Fruit fly (Drosophila melanogaster) whole organism, prepupa: ENCODE measurements around the gene GluProRS.

Experiments
- Blimp-1 ChIP-seq: fragments of 200-800 bp; sonication (Bioruptor generic); optimal IDR thresholded peaks from 3 replicates; lab custom pipeline; 2017; ENCODE audit warnings: missing biosample characterization, missing genetic modification characterization, mild to moderate bottlenecking, moderate library complexity, missing genetic modification reagents
- CG10631 ChIP-seq: fragments of 200-800 bp; sonication (Bioruptor generic); optimal IDR thresholded peaks from 2 replicates; lab custom pipeline; 2016; ENCODE audit warnings: missing biosample characterization, missing genetic modification characterization
- CG10669 ChIP-seq: fragments of 200-800 bp; sonication (Bioruptor generic); optimal IDR thresholded peaks from 3 replicates; lab custom pipeline; 2018; ENCODE audit warnings: missing biosample characterization, mild to moderate bottlenecking, missing genetic modification characterization, moderate library complexity
- CG11762 ChIP-seq: fragments of 200-800 bp; sonication (Bioruptor generic); optimal IDR thresholded peaks from 3 replicates; lab custom pipeline; 2016; ENCODE audit warnings: missing biosample characterization, missing genetic modification characterization; ENCODE audit not compliant: insufficient read depth
- CG11902 ChIP-seq: fragments of 200-800 bp; sonication (Bioruptor generic); optimal IDR thresholded peaks from 3 replicates; lab custom pipeline; 2016; ENCODE audit warnings: missing biosample characterization, missing genetic modification characterization
- CG15336 ChIP-seq: fragments of 200-800 bp; sonication (Bioruptor generic); IDR thresholded peaks from 2 replicates; pipeline ENCODE4 v1.3.6; 2022; ENCODE audit warnings: missing biosample characterization, missing genetic modification characterization
- CG1621 ChIP-seq: fragments of 200-800 bp; sonication (Bioruptor generic); optimal IDR thresholded peaks from 3 replicates; lab custom pipeline; 2018; ENCODE audit warnings: missing biosample characterization, mild to moderate bottlenecking, missing genetic modification characterization
- CG32006 ChIP-seq: fragments of 200-800 bp; sonication (Bioruptor generic); optimal IDR thresholded peaks from 3 replicates; lab custom pipeline; 2017; ENCODE audit warnings: missing biosample characterization, mild to moderate bottlenecking, missing genetic modification characterization
- CG34406 ChIP-seq: fragments of 200-800 bp; sonication (Bioruptor generic); optimal IDR thresholded peaks from 3 replicates; lab custom pipeline; 2016; ENCODE audit warnings: missing biosample characterization, missing genetic modification characterization
- CG3919 ChIP-seq: fragments of 200-800 bp; sonication (Bioruptor generic); optimal IDR thresholded peaks from 3 replicates; lab custom pipeline; 2016; ENCODE audit warnings: missing biosample characterization, missing genetic modification characterization
- CG4318 ChIP-seq: fragments of 200-800 bp; sonication (Bioruptor generic); optimal IDR thresholded peaks from 3 replicates; lab custom pipeline; 2017; ENCODE audit warnings: missing biosample characterization, mild to moderate bottlenecking, missing genetic modification characterization
- CG6163 ChIP-seq: fragments of 200-800 bp; sonication (Bioruptor generic); IDR thresholded peaks from 3 replicates; pipeline ENCODE4 v1.3.6; 2022; ENCODE audit warnings: missing biosample characterization, missing genetic modification characterization
- CG6792 ChIP-seq: fragments of 200-800 bp; sonication (Bioruptor generic); optimal IDR thresholded peaks from 3 replicates; lab custom pipeline; 2016; ENCODE audit warnings: missing biosample characterization, missing genetic modification characterization
- CG6808 ChIP-seq: fragments of 200-800 bp; sonication (Bioruptor generic); optimal IDR thresholded peaks from 3 replicates; lab custom pipeline; 2017; ENCODE audit warnings: missing biosample characterization, missing genetic modification characterization, mild to moderate bottlenecking, moderate library complexity, missing genetic modification reagents
- CG6854 ChIP-seq: fragments of 200-800 bp; sonication (Bioruptor generic); optimal IDR thresholded peaks from 2 replicates; lab custom pipeline; 2017; ENCODE audit warnings: missing biosample characterization, mild to moderate bottlenecking, missing genetic modification characterization
- CG9139 ChIP-seq: fragments of 200-800 bp; sonication (Bioruptor generic); optimal IDR thresholded peaks from 3 replicates; lab custom pipeline; 2017; ENCODE audit warnings: missing biosample characterization, mild to moderate bottlenecking, missing genetic modification characterization
- Eip78C ChIP-seq: fragments of 200-800 bp; sonication (Bioruptor generic); peaks from one replicate; lab custom pipeline; 2016; ENCODE audit warnings: missing biosample characterization, missing genetic modification characterization
- Ets21C ChIP-seq: fragments of 200-800 bp; sonication (Bioruptor generic); optimal IDR thresholded peaks from 3 replicates; lab custom pipeline; 2016; ENCODE audit warnings: missing biosample characterization, missing genetic modification characterization
- Ets96B ChIP-seq: fragments of 200-800 bp; optimal IDR thresholded peaks from 2 replicates; lab custom pipeline; 2019; ENCODE audit warnings: missing biosample characterization, mild to moderate bottlenecking, missing genetic modification characterization, moderate library complexity
- Hr39 ChIP-seq: fragments of 200-800 bp; sonication (Bioruptor generic); optimal IDR thresholded peaks from 2 replicates; lab custom pipeline; 2016; ENCODE audit warnings: missing biosample characterization, missing genetic modification characterization
- Lpt ChIP-seq: fragments of 200-800 bp; sonication (Bioruptor generic); optimal IDR thresholded peaks from 3 replicates; lab custom pipeline; 2016; ENCODE audit warnings: missing biosample characterization, missing genetic modification characterization
- OdsH ChIP-seq: fragments of 200-800 bp; sonication (Bioruptor generic); optimal IDR thresholded peaks from 3 replicates; lab custom pipeline; 2016; ENCODE audit warnings: missing biosample characterization, missing genetic modification characterization
- Sox14 ChIP-seq: fragments of 200-800 bp; sonication (Bioruptor generic); optimal IDR thresholded peaks from 3 replicates; lab custom pipeline; 2016; ENCODE audit warnings: missing biosample characterization, missing genetic modification characterization
- acj6 ChIP-seq: fragments of 200-800 bp; sonication (Bioruptor generic); optimal IDR thresholded peaks from 3 replicates; lab custom pipeline; 2016; ENCODE audit warnings: missing biosample characterization, missing genetic modification characterization
- dsx ChIP-seq: fragments of 200-800 bp; optimal IDR thresholded peaks from 3 replicates; lab custom pipeline; 2019; ENCODE audit warnings: missing biosample characterization, mild to moderate bottlenecking, missing genetic modification characterization, moderate library complexity; ENCODE audit not compliant: poor library complexity, severe bottlenecking
- esn ChIP-seq: fragments of 200-800 bp; sonication (Bioruptor generic); optimal IDR thresholded peaks from 2 replicates; lab custom pipeline; 2016; ENCODE audit warnings: missing biosample characterization, mild to moderate bottlenecking, missing genetic modification characterization, moderate library complexity
- fd59A ChIP-seq: fragments of 200-800 bp; sonication (Bioruptor generic); optimal IDR thresholded peaks from 2 replicates; lab custom pipeline; 2017; ENCODE audit warnings: missing biosample characterization, mild to moderate bottlenecking, missing genetic modification characterization, missing genetic modification reagents
- fkh ChIP-seq: fragments of 200-800 bp; sonication (Bioruptor generic); optimal IDR thresholded peaks from 3 replicates; lab custom pipeline; 2017; ENCODE audit warnings: missing biosample characterization, mild to moderate bottlenecking, missing genetic modification characterization, moderate library complexity
- lz ChIP-seq: fragments of 200-800 bp; sonication (Bioruptor generic); optimal IDR thresholded peaks from 3 replicates; lab custom pipeline; 2016; ENCODE audit warnings: missing biosample characterization, missing genetic modification characterization
- spab ChIP-seq: fragments of 200-800 bp; sonication (Bioruptor generic); optimal IDR thresholded peaks from 2 replicates; lab custom pipeline; 2017; ENCODE audit warnings: missing biosample characterization, mild to moderate bottlenecking, missing genetic modification characterization, missing genetic modification reagents
- ss ChIP-seq, 2 experiments: fragments of 200-800 bp; sonication (Bioruptor generic); optimal IDR thresholded peaks; 2 replicates in 1 of 2; 3 replicates in 1 of 2; lab custom pipeline; 2017 to 2018; ENCODE audit warnings: mild to moderate bottlenecking in 2 of 2, missing biosample characterization in 2 of 2, missing genetic modification characterization in 2 of 2, moderate library complexity in 1 of 2
- topi ChIP-seq: fragments of 200-800 bp; sonication (Bioruptor generic); optimal IDR thresholded peaks from 3 replicates; lab custom pipeline; 2016; ENCODE audit warnings: missing biosample characterization, missing genetic modification characterization
- vri ChIP-seq: fragments of 200-800 bp; sonication (Bioruptor generic); optimal IDR thresholded peaks from 3 replicates; lab custom pipeline; 2016; ENCODE audit warnings: missing biosample characterization, mild to moderate bottlenecking, missing genetic modification characterization

The GluProRS gene

dm6 chr3R:24006449-24007159 lies 48.4 kb upstream of the GluProRS start (continued):
- TF ChIP-seq acj6 (GFP tag; lab: Kevin White, UChicago) = no peak
- no peak for TF ChIP-seq Hr39
- peak; percentile 9 for TF ChIP-seq vri (GFP tag; lab: Kevin White, UChicago)
- TF ChIP-seq fd59A (GFP tag; lab: Kevin White, UChicago) = no peak
- TF ChIP-seq lz = peak; percentile 22
- peak; percentile 84 for TF ChIP-seq Eip78C (GFP tag; lab: Kevin White, UChicago)
- no peak for TF ChIP-seq CG34406
- TF ChIP-seq CG11762 = no peak
- TF ChIP-seq Ets96B (tag; lab: Kevin White, UChicago) = no peak
- peak in 1 of 2 experiments; percentile 26 for TF ChIP-seq ss (GFP tag; optimal IDR thresholded peaks at IDR 0.05; lab: Kevin White, UChicago)
- peak; percentile 17 for TF ChIP-seq CG6854 (GFP tag; lab: Kevin White, UChicago)
- peak; percentile 47 for TF ChIP-seq OdsH (GFP tag; lab: Kevin White, UChicago)
- TF ChIP-seq Lpt (GFP tag; lab: Kevin White, UChicago) = no peak
- no peak for TF ChIP-seq Blimp-1
- TF ChIP-seq Ets21C = peak; percentile 21
- no peak for TF ChIP-seq CG4318 (GFP tag; lab: Kevin White, UChicago)

- TF ChIP-seq CG6792 (no peak), CG9139 (GFP tag; lab: Kevin White, UChicago) (peak; percentile 66), dsx (GFP tag; lab: Kevin White, UChicago) (peak; percentile 34), Eip78C (GFP tag; lab: Kevin White, UChicago) (peak; percentile 50), CG6163 (peak; percentile 46; the same call in 2 of the 3 replicates), spab (GFP tag; lab: Kevin White, UChicago) (peak; percentile 60), CG1621 (tag; lab: Kevin White, UChicago) (peak; percentile 17), CG15336 (GFP tag; lab: Robert Waterston, UW) (no peak), CG10669 (peak; percentile 21), ss (GFP tag; optimal IDR thresholded peaks at IDR 0.05; lab: Kevin White, UChicago) (peak; percentile 76 to 84), CG6808 (peak; percentile 75), acj6 (GFP tag; lab: Kevin White, UChicago) (no peak), Hr39 (no peak)
Observed at dm6 chr3R:24003948-24004347, 45.8 kb upstream of the GluProRS start.

- TF ChIP-seq CG11902 (GFP tag; lab: Kevin White, UChicago) (no peak), fkh (GFP tag; lab: Kevin White, UChicago) (peak; percentile 4)
Observed at dm6 chr3R:24001150-24001549, 43.0 kb upstream of the GluProRS start.

dm6 chr3R:23996224-23996623 lies 38.0 kb upstream of the GluProRS start, which contains the start of gene LSm3:
Gene LSm3 (plus strand): TSS chr3R:23996262.
- TF ChIP-seq Eip78C (GFP tag; lab: Kevin White, UChicago) (peak; percentile 39), vri (GFP tag; lab: Kevin White, UChicago) (no peak), Sox14 (GFP tag; lab: Kevin White, UChicago) (peak; percentile 13), CG10631 (GFP tag; lab: Kevin White, UChicago) (no peak), esn (GFP tag; lab: Kevin White, UChicago) (peak; percentile 10), CG3919 (no peak), dsx (GFP tag; lab: Kevin White, UChicago) (no peak), topi (GFP tag; lab: Kevin White, UChicago) (peak; percentile 6), CG32006 (no peak), CG6792 (no peak)
- TF ChIP-seq, all 60 proteins: peak for 4
